Worm (Caenorhabditis elegans) whole organism, L2 larva: Measurements from ENCODE around the gene cyl-1.

ENCODE experiments used
- C34F6.9 ChIP-seq: fragments of 150-350 bp; optimal IDR thresholded peaks from 2 replicates; lab custom pipeline; 2014; ENCODE audit warnings: missing biosample characterization, missing genetic modification characterization
- F13H6.1 ChIP-seq: sonication (generic microtip); optimal IDR thresholded peaks from 2 replicates; lab custom pipeline; 2016; ENCODE audit warnings: missing genetic modification characterization, missing compliant biosample characterization
- R02D3.7 ChIP-seq: fragments of 150-350 bp; optimal IDR thresholded peaks from 2 replicates; lab custom pipeline; 2014; ENCODE audit warnings: missing biosample characterization, missing genetic modification characterization
- Y55F3AM.14 ChIP-seq: fragments of 200-800 bp; sonication (Bioruptor generic); optimal IDR thresholded peaks from 2 replicates; lab custom pipeline; 2018; ENCODE audit warnings: mild to moderate bottlenecking, missing genetic modification characterization, missing compliant biosample characterization
- ZK546.5 ChIP-seq: sonication (generic microtip); optimal IDR thresholded peaks from 2 replicates; lab custom pipeline; 2017; ENCODE audit warnings: missing biosample characterization, missing genetic modification characterization
- alr-1 ChIP-seq: fragments of 150-350 bp; optimal IDR thresholded peaks from 2 replicates; lab custom pipeline; 2014; ENCODE audit warnings: missing biosample characterization, missing genetic modification characterization
- aly-2 ChIP-seq: fragments of 150-350 bp; optimal IDR thresholded peaks from 2 replicates; lab custom pipeline; 2014; ENCODE audit warnings: missing biosample characterization, missing genetic modification characterization
- ama-1 ChIP-seq: fragments of 150-350 bp; optimal IDR thresholded peaks from 2 replicates; lab custom pipeline; 2018; ENCODE audit warnings: inconsistent platforms
- blmp-1 ChIP-seq: sonication (generic microtip); optimal IDR thresholded peaks from 2 replicates; lab custom pipeline; 2017; ENCODE audit warnings: missing genetic modification characterization, mild to moderate bottlenecking, missing compliant biosample characterization, antibody characterized with exemption, moderate library complexity; ENCODE audit not compliant: insufficient read depth
- ceh-16 ChIP-seq: fragments of 150-350 bp; optimal IDR thresholded peaks from 2 replicates; lab custom pipeline; 2014; ENCODE audit warnings: missing biosample characterization, missing genetic modification characterization
- ceh-82 ChIP-seq: fragments of 150-350 bp; optimal IDR thresholded peaks from 2 replicates; lab custom pipeline; 2014; ENCODE audit warnings: missing biosample characterization, missing genetic modification characterization
- crh-2 ChIP-seq: sonication (generic microtip); optimal IDR thresholded peaks from 2 replicates; lab custom pipeline; 2017; ENCODE audit warnings: missing biosample characterization, missing genetic modification characterization
- dmd-4 ChIP-seq: sonication (generic microtip); optimal IDR thresholded peaks from 2 replicates; lab custom pipeline; 2017; ENCODE audit warnings: missing biosample characterization, missing genetic modification characterization
- egl-27 ChIP-seq: sonication (generic microtip); optimal IDR thresholded peaks from 3 replicates; lab custom pipeline; 2017; ENCODE audit warnings: missing biosample characterization, missing genetic modification reagents, missing genetic modification characterization
- elt-1 ChIP-seq: fragments of 150-350 bp; optimal IDR thresholded peaks from 2 replicates; lab custom pipeline; 2014; ENCODE audit warnings: missing biosample characterization, missing genetic modification characterization
- elt-3 ChIP-seq: sonication (generic microtip); optimal IDR thresholded peaks from 2 replicates; lab custom pipeline; 2017; ENCODE audit warnings: missing biosample characterization, missing genetic modification characterization
- fos-1 ChIP-seq: fragments of 150-350 bp; optimal IDR thresholded peaks from 2 replicates; lab custom pipeline; 2014; ENCODE audit warnings: missing biosample characterization, missing genetic modification characterization
- gmeb-1 ChIP-seq: fragments of 150-350 bp; optimal IDR thresholded peaks from 2 replicates; lab custom pipeline; 2014; ENCODE audit warnings: missing biosample characterization, missing genetic modification characterization
- lin-11 ChIP-seq: fragments of 150-350 bp; sonication (generic microtip); optimal IDR thresholded peaks from 2 replicates; lab custom pipeline; 2014; ENCODE audit warnings: missing biosample characterization, missing genetic modification characterization, inconsistent platforms, mixed read lengths
- lin-13 ChIP-seq: fragments of 150-350 bp; optimal IDR thresholded peaks from 2 replicates; lab custom pipeline; 2014; ENCODE audit warnings: missing biosample characterization, missing genetic modification reagents, missing genetic modification characterization
- lin-39 ChIP-seq: fragments of 150-350 bp; optimal IDR thresholded peaks from 2 replicates; lab custom pipeline; 2014; ENCODE audit warnings: missing biosample characterization, missing genetic modification reagents, missing genetic modification characterization
- lsy-2 ChIP-seq, 2 experiments: fragments of 150-350 bp in 1 of 2; sonication (generic microtip) in 1 of 2; optimal IDR thresholded peaks; 2 replicates each; lab custom pipeline; 2014 to 2017; ENCODE audit warnings: missing biosample characterization in 2 of 2, missing genetic modification characterization in 2 of 2
- mab-5 ChIP-seq: fragments of 150-350 bp; optimal IDR thresholded peaks from 2 replicates; lab custom pipeline; 2014; ENCODE audit warnings: missing biosample characterization, missing genetic modification characterization
- mbf-1 ChIP-seq: sonication (generic microtip); optimal IDR thresholded peaks from 2 replicates; lab custom pipeline; 2017; ENCODE audit warnings: missing biosample characterization, missing genetic modification characterization
- mdl-1 ChIP-seq, 2 experiments: fragments of 150-350 bp in 1 of 2; sonication (generic microtip) in 1 of 2; optimal IDR thresholded peaks; 2 replicates each; lab custom pipeline; 2017; ENCODE audit warnings: missing biosample characterization in 2 of 2, missing genetic modification characterization in 2 of 2
- nhr-10 ChIP-seq: sonication (generic microtip); optimal IDR thresholded peaks from 2 replicates; lab custom pipeline; 2017; ENCODE audit warnings: missing biosample characterization, missing genetic modification characterization
- nhr-11 ChIP-seq: fragments of 150-350 bp; optimal IDR thresholded peaks from 2 replicates; lab custom pipeline; 2014; ENCODE audit warnings: missing biosample characterization, missing genetic modification characterization
- nhr-12 ChIP-seq: fragments of 150-350 bp; optimal IDR thresholded peaks from 2 replicates; lab custom pipeline; 2014; ENCODE audit warnings: missing biosample characterization, missing genetic modification characterization
- nhr-129 ChIP-seq: fragments of 150-350 bp; optimal IDR thresholded peaks from 2 replicates; lab custom pipeline; 2014; ENCODE audit warnings: missing biosample characterization, missing genetic modification characterization
- nhr-21 ChIP-seq: fragments of 150-350 bp; optimal IDR thresholded peaks from 2 replicates; lab custom pipeline; 2014; ENCODE audit warnings: missing biosample characterization, missing genetic modification characterization
- nhr-23 ChIP-seq: fragments of 150-350 bp; optimal IDR thresholded peaks from 2 replicates; lab custom pipeline; 2014; ENCODE audit warnings: missing biosample characterization, missing genetic modification reagents, missing genetic modification characterization
- nhr-237 ChIP-seq: fragments of 150-350 bp; optimal IDR thresholded peaks from 2 replicates; lab custom pipeline; 2014; ENCODE audit warnings: missing biosample characterization, missing genetic modification characterization
- nhr-25 ChIP-seq: fragments of 150-350 bp; sonication (generic microtip); optimal IDR thresholded peaks from 3 replicates; lab custom pipeline; 2014; ENCODE audit warnings: missing biosample characterization, missing genetic modification characterization
- nhr-6 ChIP-seq: fragments of 150-350 bp; optimal IDR thresholded peaks from 2 replicates; lab custom pipeline; 2014; ENCODE audit warnings: missing biosample characterization, missing genetic modification characterization
- nhr-77 ChIP-seq: fragments of 150-350 bp; optimal IDR thresholded peaks from 2 replicates; lab custom pipeline; 2014; ENCODE audit warnings: missing biosample characterization, missing genetic modification characterization
- peb-1 ChIP-seq: fragments of 150-350 bp; optimal IDR thresholded peaks from 2 replicates; lab custom pipeline; 2014; ENCODE audit warnings: missing biosample characterization, missing genetic modification characterization
- sem-4 ChIP-seq: fragments of 150-350 bp; optimal IDR thresholded peaks from 2 replicates; lab custom pipeline; 2014; ENCODE audit warnings: missing biosample characterization, missing genetic modification reagents, missing genetic modification characterization
- skn-1 ChIP-seq: sonication (generic microtip); optimal IDR thresholded peaks from 2 replicates; lab custom pipeline; 2017; ENCODE audit warnings: missing biosample characterization, missing genetic modification characterization
- sma-3 ChIP-seq: sonication (generic microtip); optimal IDR thresholded peaks from 2 replicates; lab custom pipeline; 2016; ENCODE audit warnings: missing genetic modification reagents, missing genetic modification characterization, missing compliant biosample characterization
- sma-9 ChIP-seq, 2 experiments: fragments of 150-350 bp in 1 of 2; sonication (generic microtip) in 1 of 2; optimal IDR thresholded peaks; 2 replicates each; lab custom pipeline; 2014 to 2016; ENCODE audit warnings: missing genetic modification characterization in 2 of 2, mild to moderate bottlenecking in 1 of 2, missing biosample characterization in 1 of 2, missing compliant biosample characterization in 1 of 2, missing genetic modification reagents in 1 of 2, moderate library complexity in 1 of 2
- snpc-4 ChIP-seq: fragments of 150-350 bp; optimal IDR thresholded peaks from 2 replicates; lab custom pipeline; 2014; ENCODE audit warnings: missing biosample characterization, missing genetic modification characterization
- unc-39 ChIP-seq: fragments of 150-350 bp; optimal IDR thresholded peaks from 2 replicates; lab custom pipeline; 2014; ENCODE audit warnings: missing biosample characterization, missing genetic modification characterization
- unc-55 ChIP-seq: fragments of 150-350 bp; sonication (generic microtip); optimal IDR thresholded peaks from 3 replicates; lab custom pipeline; 2014; ENCODE audit warnings: missing biosample characterization, missing genetic modification reagents, missing genetic modification characterization
- unc-62 ChIP-seq: fragments of 150-350 bp; optimal IDR thresholded peaks from 2 replicates; lab custom pipeline; 2014; ENCODE audit warnings: missing biosample characterization, missing genetic modification reagents, missing genetic modification characterization
- zag-1 ChIP-seq: fragments of 150-350 bp; optimal IDR thresholded peaks from 2 replicates; lab custom pipeline; 2014; ENCODE audit warnings: missing biosample characterization, missing genetic modification characterization
- ztf-1 ChIP-seq: fragments of 200-800 bp; sonication (Bioruptor generic); conservative IDR thresholded peaks from 2 replicates; pipeline ENCODE4 v1.3.6; 2022; ENCODE audit warnings: missing genetic modification characterization, missing compliant biosample characterization
- ztf-11 ChIP-seq: sonication (generic microtip); optimal IDR thresholded peaks from 2 replicates; lab custom pipeline; 2017; ENCODE audit warnings: missing biosample characterization, missing genetic modification characterization
- ztf-4 ChIP-seq: fragments of 150-350 bp; optimal IDR thresholded peaks from 2 replicates; lab custom pipeline; 2014; ENCODE audit warnings: missing biosample characterization, missing genetic modification characterization

The cyl-1 gene

ce11 chrV:12002866-12003485 lies 9.5 kb upstream of the cyl-1 start, which contains the start of gene cpr-9:
cpr-9 (plus strand) TSS chrV:12003053.
- TF ChIP-seq fos-1 (peak; percentile 46), gmeb-1 (tag; lab: Kevin White, UChicago) (peak; percentile 34), sma-9 (GFP tag; optimal IDR thresholded peaks at IDR 0.05; lab: Kevin White, UChicago) (peak; percentile 52), sma-9 (tag; optimal IDR thresholded peaks at IDR 0.05; lab: Kevin White, UChicago) (no peak), crh-2 (peak; percentile 37), ztf-4 (tag; lab: Kevin White, UChicago) (no peak), ztf-11 (no peak), mdl-1 (tag; optimal IDR thresholded peaks at IDR 0.05; lab: Kevin White, UChicago) (peak in 1 of 2 experiments; percentile 19), ceh-16 (tag; lab: Kevin White, UChicago) (no peak), C34F6.9 (tag; lab: Kevin White, UChicago) (no peak), dmd-4 (tag; lab: Kevin White, UChicago) (no peak)

- TF ChIP-seq gmeb-1 (tag; lab: Kevin White, UChicago) = peak; percentile 79
- peak; percentile 88 for TF ChIP-seq egl-27
- TF ChIP-seq elt-1 (tag; lab: Kevin White, UChicago) = no peak
- peak; percentile 65 for TF ChIP-seq Y55F3AM.14 (GFP tag; lab: Kevin White, UChicago)
- TF ChIP-seq sma-3 (GFP tag; lab: Kevin White, UChicago) = peak; percentile 87
- peak; percentile 1 for TF ChIP-seq R02D3.7
- no peak for TF ChIP-seq ZK546.5 (tag; lab: Kevin White, UChicago)
- peak; percentile 59 to 76 for TF ChIP-seq lsy-2 (tag; optimal IDR thresholded peaks at IDR 0.05; lab: Kevin White, UChicago)
- peak; percentile 84 for TF ChIP-seq sma-9 (GFP tag; optimal IDR thresholded peaks at IDR 0.05; lab: Kevin White, UChicago)
- TF ChIP-seq sma-9 (tag; optimal IDR thresholded peaks at IDR 0.05; lab: Kevin White, UChicago) = no peak
- peak; percentile 49 for TF ChIP-seq C34F6.9 (tag; lab: Kevin White, UChicago)
- TF ChIP-seq crh-2 = peak; percentile 85
- TF ChIP-seq ama-1 = no peak
- no peak for TF ChIP-seq nhr-237 (tag; lab: Kevin White, UChicago)
- peak; percentile 39 for TF ChIP-seq ceh-16 (tag; lab: Kevin White, UChicago)
- TF ChIP-seq nhr-129 = peak; percentile 93
- TF ChIP-seq unc-62 (GFP tag; lab: Kevin White, UChicago) = no peak
- no peak for TF ChIP-seq ztf-11
- no peak for TF ChIP-seq alr-1 (tag; lab: Kevin White, UChicago)
- no peak for TF ChIP-seq nhr-12
- peak; percentile 55 for TF ChIP-seq mab-5 (tag; lab: Kevin White, UChicago)
- no peak for TF ChIP-seq nhr-25 (tag; lab: Kevin White, UChicago)
- no peak for TF ChIP-seq dmd-4 (tag; lab: Kevin White, UChicago)
- no peak for TF ChIP-seq nhr-6 (tag; lab: Kevin White, UChicago)
- TF ChIP-seq nhr-10 = peak; percentile 1
- no peak for TF ChIP-seq skn-1 (tag; lab: Kevin White, UChicago)
- TF ChIP-seq mbf-1 (tag; lab: Kevin White, UChicago) = no peak
- no peak for TF ChIP-seq ceh-82
- peak; percentile 82 for TF ChIP-seq lin-13 (GFP tag; lab: Kevin White, UChicago)
- TF ChIP-seq ztf-1 (GFP tag; lab: Robert Waterston, UW) = no peak
- no peak for TF ChIP-seq aly-2
- peak; percentile 73 for TF ChIP-seq lin-11 (tag; lab: Kevin White, UChicago)
- peak; percentile 61 for TF ChIP-seq unc-55 (GFP tag; lab: Kevin White, UChicago)
- TF ChIP-seq nhr-77 (tag; lab: Kevin White, UChicago) = peak; percentile 26
- peak; percentile 5 for TF ChIP-seq zag-1 (tag; lab: Kevin White, UChicago)
- peak; percentile 39 for TF ChIP-seq peb-1
- TF ChIP-seq unc-39 (tag; lab: Kevin White, UChicago) = no peak
- peak; percentile 74 for TF ChIP-seq nhr-11 (tag; lab: Kevin White, UChicago)
- peak; percentile 52 for TF ChIP-seq snpc-4
- peak; percentile 14 to 70 for TF ChIP-seq mdl-1 (tag; optimal IDR thresholded peaks at IDR 0.05; lab: Kevin White, UChicago)
- TF ChIP-seq fos-1 = peak; percentile 69
- TF ChIP-seq elt-3 = no peak
- no peak for TF ChIP-seq ztf-4 (tag; lab: Kevin White, UChicago)
- TF ChIP-seq lin-39 (tag; lab: Kevin White, UChicago) = no peak
- TF ChIP-seq sem-4 = peak; percentile 61
- no peak for TF ChIP-seq nhr-23 (tag; lab: Kevin White, UChicago)
- TF ChIP-seq F13H6.1 (tag; lab: Kevin White, UChicago) = peak; percentile 79
- TF ChIP-seq nhr-21 (tag; lab: Kevin White, UChicago) = peak; percentile 84
- no peak for TF ChIP-seq blmp-1 (tag; lab: Kevin White, UChicago)
- TF ChIP-seq, all 48 proteins: peak for 26
Measured at ce11 chrV:12001747-12002456, 8.4 kb upstream of the cyl-1 start, which contains the start of gene gcy-33. gcy-33 (minus strand) TSS chrV:12001797.
